Worm (Caenorhabditis elegans) whole organism, young adult: ENCODE data around the gene cyn-8.

Experiments
- Y53G8AR.9 ChIP-seq: fragments of 200-800 bp; sonication (Bioruptor generic); conservative IDR thresholded peaks from 2 replicates; pipeline ENCODE4 v1.3.6; 2022; ENCODE audit warnings: missing genetic modification reagents, missing genetic modification characterization, missing compliant biosample characterization
- cebp-2 ChIP-seq: fragments of 200-800 bp; sonication (Bioruptor generic); IDR thresholded peaks from 2 replicates; pipeline ENCODE4 v1.3.6; 2022; ENCODE audit warnings: missing genetic modification characterization, missing compliant biosample characterization
- fkh-3 ChIP-seq: sonication (generic microtip); optimal IDR thresholded peaks from 2 replicates; lab custom pipeline; 2016; ENCODE audit warnings: mild to moderate bottlenecking, missing genetic modification characterization, missing compliant biosample characterization
- gei-17 ChIP-seq: fragments of 200-800 bp; sonication (Bioruptor generic); optimal IDR thresholded peaks from 2 replicates; lab custom pipeline; 2018; ENCODE audit warnings: mild to moderate bottlenecking, missing genetic modification characterization, missing compliant biosample characterization
- lsy-27 ChIP-seq: sonication (generic microtip); optimal IDR thresholded peaks from 2 replicates; lab custom pipeline; 2017; ENCODE audit warnings: missing genetic modification characterization, mild to moderate bottlenecking, missing compliant biosample characterization, antibody characterized with exemption, missing genotype, borderline replicate concordance; ENCODE audit not compliant: insufficient read depth
- repo-1 ChIP-seq: sonication (generic microtip); optimal IDR thresholded peaks from 2 replicates; lab custom pipeline; 2017; ENCODE audit warnings: mild to moderate bottlenecking, missing genetic modification characterization, missing compliant biosample characterization
- snpc-1.3 ChIP-seq: sonication (generic microtip); optimal IDR thresholded peaks from 2 replicates; lab custom pipeline; 2017; ENCODE audit warnings: missing genetic modification characterization, mild to moderate bottlenecking, missing compliant biosample characterization, antibody characterized with exemption, moderate library complexity, missing genotype, missing genetic modification reagents; ENCODE audit not compliant: insufficient read depth

ce11 chrX:8929688-8930087 is 18.6 kb downstream of the cyn-8 start:
- TF ChIP-seq repo-1 = no peak
- TF ChIP-seq fkh-3 (tag; lab: Kevin White, UChicago) = no peak
- no peak for TF ChIP-seq snpc-1.3 (tag; lab: Kevin White, UChicago)
- TF ChIP-seq Y53G8AR.9 = no peak
- TF ChIP-seq lsy-27 (tag; lab: Kevin White, UChicago) = no peak
- no peak for TF ChIP-seq gei-17 (GFP tag; lab: Kevin White, UChicago)
- TF ChIP-seq cebp-2 (GFP tag; lab: Robert Waterston, UW) = no peak
